Worm (Caenorhabditis elegans): ENCODE measurements around the gene E02C12.9.

Gene E02C12.9

DNA sequence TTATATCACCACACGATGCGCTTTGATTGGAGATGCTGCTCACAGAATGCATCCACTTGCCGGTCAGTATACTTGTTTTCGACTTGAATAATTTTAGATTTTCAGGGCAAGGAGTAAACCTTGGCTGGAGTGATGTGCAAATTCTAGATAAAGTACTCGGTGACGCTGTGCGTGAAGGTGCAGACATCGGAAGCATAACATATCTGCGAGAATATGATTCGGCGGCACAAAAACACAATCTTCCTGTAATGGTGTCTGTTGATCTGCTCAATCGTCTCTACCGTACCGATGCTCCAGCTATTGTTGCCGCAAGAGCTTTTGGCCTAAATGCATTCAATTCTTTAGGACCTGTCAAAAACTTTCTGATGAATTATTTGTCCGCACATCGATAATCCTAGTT, 36.8 kb downstream of the E02C12.9 start (continued):
- no peak for TF ChIP-seq php-3 (GFP tag; IDR thresholded peaks at IDR 0.05)
- no peak for TF ChIP-seq F37D6.2 (tag; optimal IDR thresholded peaks at IDR 0.05)
- TF ChIP-seq lin-1 (GFP tag; IDR thresholded peaks at IDR 0.05) = no peak
- TF ChIP-seq ceh-20 (GFP tag; IDR thresholded peaks at IDR 0.05) = no peak
- TF ChIP-seq mep-1 (tag; optimal IDR thresholded peaks at IDR 0.05) = peak; percentile 52
- TF ChIP-seq nhr-111 (GFP tag; optimal IDR thresholded peaks at IDR 0.05) = no peak
- peak; percentile 48; the same call in 1 of the 2 replicates for TF ChIP-seq D1046.2 (GFP tag; IDR thresholded peaks at IDR 0.05)
- no peak for TF ChIP-seq pha-4 (GFP tag; IDR thresholded peaks at IDR 0.05)
- TF ChIP-seq pha-4 (tag; optimal IDR thresholded peaks at IDR 0.05) = no peak
- no peak for TF ChIP-seq mdl-1 (tag; optimal IDR thresholded peaks at IDR 0.05)
- no peak for TF ChIP-seq dve-1 (tag; optimal IDR thresholded peaks at IDR 0.05; ENCODE audit: insufficient read depth)
- no peak for TF ChIP-seq saeg-2 (GFP tag; IDR thresholded peaks at IDR 0.05)
- TF ChIP-seq nhr-76 (tag; optimal IDR thresholded peaks at IDR 0.05) = no peak
- no peak for TF ChIP-seq Y75B8A.6 (GFP tag; IDR thresholded peaks at IDR 0.05)
- TF ChIP-seq hlh-30 (tag; optimal IDR thresholded peaks at IDR 0.05; ENCODE audit: insufficient read depth) = no peak
- no peak for TF ChIP-seq Y5F2A.4 (GFP tag; optimal IDR thresholded peaks at IDR 0.05)
- TF ChIP-seq dmd-8 (GFP tag; IDR thresholded peaks at IDR 0.05) = 0 out of 2 replicates have a peak, but pooled peaks have one; percentile 36
- TF ChIP-seq mes-2 (tag; optimal IDR thresholded peaks at IDR 0.05; ENCODE audit: poor library complexity, severe bottlenecking) = peak; percentile 64
- no peak for TF ChIP-seq F10B5.3 (tag; optimal IDR thresholded peaks at IDR 0.05)
- TF ChIP-seq vab-7 (GFP tag; IDR thresholded peaks at IDR 0.05) = no peak
- no peak for TF ChIP-seq Y48G9A.11 (GFP tag; IDR thresholded peaks at IDR 0.05)
- TF ChIP-seq mxl-2 (GFP tag; conservative IDR thresholded peaks at IDR 0.05) = no peak
- no peak for TF ChIP-seq rbr-2 (tag; optimal IDR thresholded peaks at IDR 0.05)
- TF ChIP-seq duxl-1 (tag; optimal IDR thresholded peaks at IDR 0.05; ENCODE audit: poor library complexity) = peak; percentile 71
- TF ChIP-seq nhr-28 (tag; optimal IDR thresholded peaks at IDR 0.05) = no peak
- TF ChIP-seq madf-5 (GFP tag; IDR thresholded peaks at IDR 0.05) = no peak
- no peak for TF ChIP-seq ceh-62 (tag; optimal IDR thresholded peaks at IDR 0.05)
- TF ChIP-seq egl-43 (GFP tag; IDR thresholded peaks at IDR 0.05) = peak; percentile 71
- TF ChIP-seq arid-1 (GFP tag; conservative IDR thresholded peaks at IDR 0.05) = no peak
- no peak for TF ChIP-seq nhr-48 (tag; optimal IDR thresholded peaks at IDR 0.05)
- TF ChIP-seq dpl-1 (GFP tag; optimal IDR thresholded peaks at IDR 0.05) = no peak
- TF ChIP-seq pqm-1 (tag; optimal IDR thresholded peaks at IDR 0.05) = no peak

DNA sequence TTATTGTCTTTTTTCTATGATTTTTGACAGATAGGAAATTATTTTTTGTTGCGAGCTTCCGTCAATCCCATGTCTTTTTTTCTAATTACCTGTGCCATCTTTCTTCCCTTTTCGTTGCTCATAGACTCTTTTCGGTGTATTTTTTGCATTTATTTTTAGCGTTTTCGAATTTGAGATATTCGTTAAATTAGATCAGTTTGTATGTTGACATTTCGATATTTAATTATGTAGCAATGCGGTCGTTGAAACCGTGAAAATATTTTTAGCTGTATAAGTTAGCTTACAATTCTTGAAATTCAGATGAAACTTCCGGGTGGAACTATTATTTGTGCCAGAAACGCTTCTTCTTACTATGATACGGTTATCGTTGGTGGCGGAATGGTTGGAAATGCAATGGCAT, 38.8 kb downstream of the E02C12.9 start, which contains the start of gene coq-6:
Gene coq-6, plus strand, starts transcription at position 301 of the 400 bp plus-strand sequence.
- TF ChIP-seq aha-1 (tag) (peak; percentile 69), ctbp-1 (GFP tag; IDR thresholded peaks at IDR 0.05) (no peak), nhr-237 (tag; optimal IDR thresholded peaks at IDR 0.05) (no peak), nhr-11 (tag; optimal IDR thresholded peaks at IDR 0.05) (no peak), Y48G9A.11 (GFP tag; IDR thresholded peaks at IDR 0.05) (no peak)

DNA sequence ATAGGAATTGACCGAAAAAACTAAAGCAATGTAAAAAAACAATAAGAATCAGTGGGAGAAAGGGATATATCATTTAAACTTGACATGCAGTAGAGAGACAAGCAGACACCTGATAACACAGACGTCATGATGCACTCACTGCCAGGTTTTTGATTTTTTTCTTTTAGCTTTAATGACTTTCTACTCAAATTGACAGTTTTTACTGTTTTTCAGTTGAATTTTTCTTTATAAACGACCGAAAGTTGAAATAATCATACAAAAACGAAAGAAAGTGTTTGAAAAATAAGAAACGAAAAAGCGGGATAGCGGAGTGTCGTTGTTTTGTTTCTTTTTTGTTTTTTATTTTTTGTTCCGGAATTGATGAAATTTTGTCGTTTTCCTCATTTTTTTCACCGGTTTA, 41.1 kb downstream of the E02C12.9 start, which contains the start of gene ucp-4:
Gene ucp-4, plus strand, starts transcription at position 83 of the 400 bp plus-strand sequence.
- TF ChIP-seq nhr-11 (tag; optimal IDR thresholded peaks at IDR 0.05) (no peak), nhr-42 (GFP tag; IDR thresholded peaks at IDR 0.05) (no peak), nhr-102 (tag; optimal IDR thresholded peaks at IDR 0.05) (no peak), mdl-1 (tag; optimal IDR thresholded peaks at IDR 0.05) (no peak), set-16 (GFP tag; IDR thresholded peaks at IDR 0.05) (no peak), F44E2.7 (GFP tag; IDR thresholded peaks at IDR 0.05) (no peak), spr-1 (tag; optimal IDR thresholded peaks at IDR 0.05) (no peak), zag-1 (tag; optimal IDR thresholded peaks at IDR 0.05) (no peak), ceh-44 (GFP tag; IDR thresholded peaks at IDR 0.05) (no peak), cey-2 (tag; optimal IDR thresholded peaks at IDR 0.05; ENCODE audit: borderline replicate concordance, insufficient read depth) (no peak), hlh-11 (tag; optimal IDR thresholded peaks at IDR 0.05) (peak; percentile 29), ztf-11 (tag; optimal IDR thresholded peaks at IDR 0.05) (no peak), egl-43 (GFP tag; IDR thresholded peaks at IDR 0.05) (no peak), tra-1 (GFP tag; IDR thresholded peaks at IDR 0.05) (0 out of 2 replicates have a peak, but pooled peaks have one; percentile 35), nhr-10 (tag; optimal IDR thresholded peaks at IDR 0.05) (no peak), duxl-1 (tag; optimal IDR thresholded peaks at IDR 0.05; ENCODE audit: poor library complexity) (no peak), nhr-6 (tag; optimal IDR thresholded peaks at IDR 0.05) (no peak), ctbp-1 (GFP tag; IDR thresholded peaks at IDR 0.05) (no peak), ces-1 (GFP tag; optimal IDR thresholded peaks at IDR 0.05) (no peak)

All from whole organism, L4 larva.